Fruit fly (Drosophila melanogaster) whole organism: ENCODE measurements around the gene CG31068.

Experiments used
- EcR ChIP-seq, 2 experiments: fragments of >200 bp; optimal IDR thresholded peaks; 2 replicates each; lab custom pipeline; 2017; ENCODE audit warnings: missing biosample characterization in 2 of 2, missing genetic modification characterization in 2 of 2, missing genetic modification reagents in 2 of 2
- usp ChIP-seq: fragments of >200 bp; optimal IDR thresholded peaks from 2 replicates; lab custom pipeline; 2017; ENCODE audit warnings: missing biosample characterization, missing genetic modification characterization, mixed read lengths

DNA sequence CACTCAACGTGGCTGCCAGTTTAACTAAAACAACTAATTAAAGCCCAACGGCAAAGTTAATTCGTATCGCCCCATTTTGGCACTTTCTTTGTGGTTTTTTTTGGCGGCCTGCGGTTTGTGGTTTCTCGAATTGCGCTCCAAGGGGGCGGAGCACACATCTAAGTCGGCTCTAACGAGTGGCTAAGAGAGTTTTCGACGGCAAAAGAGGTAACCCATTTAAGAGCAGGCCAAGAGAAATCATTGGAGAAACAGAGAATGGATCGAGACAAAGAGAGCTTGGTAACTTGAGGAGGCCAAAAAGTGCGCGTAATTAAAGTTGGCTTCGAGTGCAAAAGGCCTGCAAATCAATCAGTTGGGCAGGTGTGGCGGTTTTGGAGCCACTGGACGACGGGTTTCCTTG, 10.5 kb upstream of the CG31068 start:
- TF ChIP-seq EcR (GFP tag; optimal IDR thresholded peaks at IDR 0.05; lab: Kevin White, UChicago) (no peak), usp (GFP tag; lab: Kevin White, UChicago) (no peak)
